Worm (Caenorhabditis elegans): ENCODE results near the gene F54F7.14.

ce11 chrX:11875260-11875659 lies 24.6 kb downstream of the F54F7.14 start, which contains the start of gene Y62H9A.1:
- TF ChIP-seq lin-15B (tag; optimal IDR thresholded peaks at IDR 0.05) (no peak), ama-1 (optimal IDR thresholded peaks at IDR 0.05) (no peak), daf-12 (tag; optimal IDR thresholded peaks at IDR 0.05) (no peak), ztf-11 (tag; optimal IDR thresholded peaks at IDR 0.05) (no peak), snpc-4 (tag; optimal IDR thresholded peaks at IDR 0.05) (no peak), pqm-1 (tag; optimal IDR thresholded peaks at IDR 0.05) (no peak)
